Fruit fly (Drosophila melanogaster) whole organism, embryonic: ENCODE measurements around the gene CG9682.

Source experiments
- CG11398 ChIP-seq: fragments of 200-800 bp; sonication (Bioruptor generic); optimal IDR thresholded peaks from 2 replicates; lab custom pipeline; 2016; ENCODE audit warnings: missing biosample characterization, missing genetic modification characterization
- CG11456 ChIP-seq: fragments of 200-800 bp; sonication (Bioruptor generic); IDR thresholded peaks from 3 replicates; pipeline ENCODE4 v1.3.6; 2022; ENCODE audit warnings: missing biosample characterization, missing genetic modification characterization
- CG11695 ChIP-seq: fragments of 200-800 bp; sonication (Bioruptor generic); IDR thresholded peaks from 3 replicates; pipeline ENCODE4 v1.3.6; 2022; ENCODE audit warnings: missing biosample characterization, missing genetic modification characterization
- CG12219 ChIP-seq: fragments of 200-800 bp; sonication (Bioruptor generic); optimal IDR thresholded peaks from 3 replicates; lab custom pipeline; 2018; ENCODE audit warnings: missing biosample characterization, mild to moderate bottlenecking, missing genetic modification characterization
- CG1233 ChIP-seq: fragments of 200-800 bp; sonication (Bioruptor generic); optimal IDR thresholded peaks from 4 replicates; lab custom pipeline; 2018; ENCODE audit warnings: missing biosample characterization, mild to moderate bottlenecking, missing genetic modification characterization
- CG12659 ChIP-seq: fragments of 200-800 bp; sonication (Bioruptor generic); optimal IDR thresholded peaks from 3 replicates; lab custom pipeline; 2017; ENCODE audit warnings: mild to moderate bottlenecking, missing biosample characterization, missing genetic modification reagents, missing genetic modification characterization
- CG13624 ChIP-seq: fragments of 200-800 bp; sonication (Bioruptor generic); optimal IDR thresholded peaks from 2 replicates; lab custom pipeline; 2016; ENCODE audit warnings: missing biosample characterization, missing genetic modification characterization
- CG14050 ChIP-seq: fragments of 200-800 bp; sonication (Bioruptor generic); IDR thresholded peaks from 3 replicates; pipeline ENCODE4 v1.3.6; 2022; ENCODE audit warnings: missing biosample characterization, missing genetic modification characterization
- CG14965 ChIP-seq: fragments of 200-800 bp; sonication (Bioruptor generic); optimal IDR thresholded peaks from 2 replicates; lab custom pipeline; 2016; ENCODE audit warnings: missing biosample characterization, missing genetic modification characterization, borderline replicate concordance
- CG15011 ChIP-seq: fragments of 200-800 bp; sonication (Bioruptor generic); optimal IDR thresholded peaks from 3 replicates; lab custom pipeline; 2018; ENCODE audit warnings: missing biosample characterization, mild to moderate bottlenecking, missing genetic modification characterization
- CG1647 ChIP-seq: fragments of 200-800 bp; sonication (Bioruptor generic); optimal IDR thresholded peaks from 3 replicates; lab custom pipeline; 2016; ENCODE audit warnings: missing biosample characterization, missing genetic modification characterization
- CG17612 ChIP-seq: fragments of 200-800 bp; sonication (Bioruptor generic); IDR thresholded peaks from 2 replicates; pipeline ENCODE4 v1.3.6; 2022; ENCODE audit warnings: missing biosample characterization, missing genetic modification characterization
- CG18476 ChIP-seq: fragments of 200-800 bp; sonication (Bioruptor generic); optimal IDR thresholded peaks from 2 replicates; lab custom pipeline; 2016; ENCODE audit warnings: missing biosample characterization, mild to moderate bottlenecking, missing genetic modification characterization
- CG18599 ChIP-seq: fragments of 200-800 bp; sonication (Bioruptor generic); optimal IDR thresholded peaks from 3 replicates; lab custom pipeline; 2017; ENCODE audit warnings: missing biosample characterization, missing genetic modification characterization, mild to moderate bottlenecking, moderate library complexity, missing genetic modification reagents
- CG2120 ChIP-seq: fragments of 200-800 bp; sonication (Bioruptor generic); optimal IDR thresholded peaks from 3 replicates; lab custom pipeline; 2016; ENCODE audit warnings: missing biosample characterization, missing genetic modification characterization
- CG3995 ChIP-seq: fragments of 200-800 bp; sonication (Bioruptor generic); optimal IDR thresholded peaks from 3 replicates; lab custom pipeline; 2016; ENCODE audit warnings: missing biosample characterization, missing genetic modification characterization
- CG4404 ChIP-seq: fragments of 200-800 bp; sonication (Bioruptor generic); IDR thresholded peaks from 2 replicates; pipeline ENCODE4 v1.3.6; 2022; ENCODE audit warnings: missing biosample characterization, missing genetic modification characterization
- CG6654 ChIP-seq: fragments of 200-800 bp; sonication (Bioruptor generic); optimal IDR thresholded peaks from 2 replicates; lab custom pipeline; 2017; ENCODE audit warnings: missing biosample characterization, mild to moderate bottlenecking, missing genetic modification characterization
- CG7271 ChIP-seq: fragments of 200-800 bp; sonication (Bioruptor generic); optimal IDR thresholded peaks from 2 replicates; lab custom pipeline; 2018; ENCODE audit warnings: missing biosample characterization, mild to moderate bottlenecking, missing genetic modification characterization, moderate library complexity
- CG7786 ChIP-seq: fragments of 200-800 bp; sonication (Bioruptor generic); optimal IDR thresholded peaks from 2 replicates; lab custom pipeline; 2016; ENCODE audit warnings: missing biosample characterization, missing genetic modification characterization
- CHES-1-like ChIP-seq: fragments of 200-800 bp; sonication (Bioruptor generic); optimal IDR thresholded peaks from 2 replicates; lab custom pipeline; 2016; ENCODE audit warnings: missing biosample characterization, missing genetic modification characterization
- CoRest ChIP-seq: fragments of 200-800 bp; sonication (Bioruptor generic); optimal IDR thresholded peaks from 3 replicates; lab custom pipeline; 2018; ENCODE audit warnings: missing biosample characterization, mild to moderate bottlenecking, missing genetic modification characterization, moderate library complexity
- D19B ChIP-seq: fragments of 200-800 bp; sonication (Bioruptor generic); optimal IDR thresholded peaks from 2 replicates; lab custom pipeline; 2017; ENCODE audit warnings: missing biosample characterization, mild to moderate bottlenecking, missing genetic modification characterization
- Dad ChIP-seq: fragments of 200-800 bp; sonication (Bioruptor generic); optimal IDR thresholded peaks from 3 replicates; lab custom pipeline; 2016; ENCODE audit warnings: missing biosample characterization, missing genetic modification characterization
- Doc3 ChIP-seq: fragments of 200-800 bp; sonication (Bioruptor generic); IDR thresholded peaks from 3 replicates; pipeline ENCODE4 v1.3.6; 2022; ENCODE audit warnings: missing biosample characterization, missing genetic modification characterization; ENCODE audit not compliant: partially characterized antibody
- Fer3 ChIP-seq: fragments of 200-800 bp; sonication (Bioruptor generic); optimal IDR thresholded peaks from 2 replicates; lab custom pipeline; 2018; ENCODE audit warnings: missing biosample characterization, mild to moderate bottlenecking, missing genetic modification characterization, moderate library complexity
- HLH54F ChIP-seq: fragments of 200-800 bp; sonication (Bioruptor generic); optimal IDR thresholded peaks from 3 replicates; lab custom pipeline; 2016; ENCODE audit warnings: missing biosample characterization, missing genetic modification characterization
- HmgZ ChIP-seq: fragments of 200-800 bp; sonication (Bioruptor generic); optimal IDR thresholded peaks from 2 replicates; lab custom pipeline; 2018; ENCODE audit warnings: missing biosample characterization, mild to moderate bottlenecking, missing genetic modification characterization
- Hr51 ChIP-seq, 2 experiments: fragments of 200-800 bp; sonication (Bioruptor generic); optimal IDR thresholded peaks; 2 replicates in 1 of 2; 3 replicates in 1 of 2; lab custom pipeline; 2016 to 2018; ENCODE audit warnings: missing biosample characterization in 2 of 2, missing genetic modification characterization in 2 of 2, mild to moderate bottlenecking in 1 of 2, moderate library complexity in 1 of 2
- Hsf ChIP-seq: fragments of 200-800 bp; sonication (Bioruptor generic); optimal IDR thresholded peaks from 3 replicates; lab custom pipeline; 2016; ENCODE audit warnings: missing biosample characterization, missing genetic modification characterization
- NC2α ChIP-seq: fragments of 200-800 bp; sonication (Bioruptor generic); optimal IDR thresholded peaks from 2 replicates; lab custom pipeline; 2016; ENCODE audit warnings: missing biosample characterization, missing genetic modification characterization
- Rfx ChIP-seq: fragments of 200-800 bp; sonication (Bioruptor generic); IDR thresholded peaks from 2 replicates; pipeline ENCODE4 v1.3.6; 2022; ENCODE audit warnings: missing biosample characterization, missing genetic modification characterization
- TFAM ChIP-seq: fragments of 200-800 bp; sonication (Bioruptor generic); optimal IDR thresholded peaks from 2 replicates; lab custom pipeline; 2017; ENCODE audit warnings: missing biosample characterization, missing genetic modification characterization, inconsistent platforms
- Trl ChIP-seq, 3 experiments: fragments of >200 bp in 2 of 3; fragments of 200-800 bp in 1 of 3; sonication (Bioruptor generic) in 1 of 3; optimal IDR thresholded peaks; 2 replicates in 1 of 3; 3 replicates in 2 of 3; lab custom pipeline; 2016 to 2017; ENCODE audit warnings: missing biosample characterization in 1 of 3, missing genetic modification characterization in 1 of 3
- Xrp1 ChIP-seq: fragments of 200-800 bp; sonication (Bioruptor generic); IDR thresholded peaks from 2 replicates; pipeline ENCODE4 v1.3.6; 2022; ENCODE audit warnings: missing biosample characterization, missing genetic modification characterization
- ato ChIP-seq: fragments of 200-800 bp; sonication (Bioruptor generic); IDR thresholded peaks from 2 replicates; pipeline ENCODE4 v1.3.6; 2022; ENCODE audit warnings: missing biosample characterization, missing genetic modification characterization; ENCODE audit not compliant: partially characterized antibody
- dati ChIP-seq: fragments of 200-800 bp; sonication (Bioruptor generic); IDR thresholded peaks from 2 replicates; pipeline ENCODE4 v1.3.6; 2022; ENCODE audit warnings: missing biosample characterization, missing genetic modification characterization
- dimm ChIP-seq: fragments of 200-800 bp; sonication (Bioruptor generic); IDR thresholded peaks from 2 replicates; pipeline ENCODE4 v1.3.6; 2022; ENCODE audit warnings: missing biosample characterization, missing genetic modification characterization
- gem ChIP-seq: fragments of 200-800 bp; sonication (Bioruptor generic); optimal IDR thresholded peaks from 2 replicates; lab custom pipeline; 2019; ENCODE audit warnings: missing biosample characterization, mild to moderate bottlenecking, missing genetic modification characterization, moderate library complexity
- hkb ChIP-seq, 2 experiments: fragments of 200-800 bp in 1 of 2; fragments of >200 bp in 1 of 2; sonication (Bioruptor generic) in 1 of 2; IDR thresholded peaks in 1 of 2; optimal IDR thresholded peaks in 1 of 2; 2 replicates each; pipeline versions ENCODE4 v1.3.6 to Lab custom; 2017 to 2022; ENCODE audit warnings: missing biosample characterization in 1 of 2, missing genetic modification characterization in 1 of 2
- jigr1 ChIP-seq: fragments of 200-800 bp; sonication (Bioruptor generic); IDR thresholded peaks from 3 replicates; pipeline ENCODE4 v1.3.6; 2022; ENCODE audit warnings: missing biosample characterization, missing genetic modification characterization
- jumu ChIP-seq: fragments of 200-800 bp; sonication (Bioruptor generic); optimal IDR thresholded peaks from 3 replicates; lab custom pipeline; 2016; ENCODE audit warnings: missing biosample characterization, missing genetic modification characterization
- ro ChIP-seq: fragments of 200-800 bp; sonication (Bioruptor generic); IDR thresholded peaks from 2 replicates; pipeline ENCODE4 v1.3.6; 2022; ENCODE audit warnings: missing biosample characterization, missing genetic modification characterization
- salm ChIP-seq: fragments of 200-800 bp; sonication (Bioruptor generic); optimal IDR thresholded peaks from 2 replicates; lab custom pipeline; 2018; ENCODE audit warnings: missing biosample characterization, mild to moderate bottlenecking, missing genetic modification characterization
- sob ChIP-seq: fragments of 200-800 bp; sonication (Bioruptor generic); IDR thresholded peaks from 2 replicates; pipeline ENCODE4 v1.3.6; 2022; ENCODE audit warnings: missing biosample characterization, missing genetic modification characterization
- tap ChIP-seq: fragments of 200-800 bp; optimal IDR thresholded peaks from 3 replicates; lab custom pipeline; 2019; ENCODE audit warnings: missing biosample characterization, mild to moderate bottlenecking, missing genetic modification characterization, moderate library complexity
- usp ChIP-seq: fragments of >200 bp; optimal IDR thresholded peaks from 2 replicates; lab custom pipeline; 2017; ENCODE audit warnings: missing biosample characterization, missing genetic modification characterization
- zfh1 ChIP-seq: fragments of 200-800 bp; sonication (Bioruptor generic); IDR thresholded peaks from 3 replicates; pipeline ENCODE4 v1.3.6; 2022; ENCODE audit warnings: missing biosample characterization, missing genetic modification characterization

Gene CG9682

dm6 chr3R:30208766-30209484, 41.8 kb upstream of the CG9682 start, which contains the start of gene RpS7 (continued):
- no peak for TF ChIP-seq Trl (optimal IDR thresholded peaks at IDR 0.05; lab: Kevin White, UChicago)
- peak; percentile 24 for TF ChIP-seq Trl (GFP tag; optimal IDR thresholded peaks at IDR 0.05; lab: Kevin White, UChicago)
- TF ChIP-seq zfh1 (GFP tag; lab: Robert Waterston, UW) = peak; percentile 88
- TF ChIP-seq HLH54F (GFP tag; lab: Kevin White, UChicago) = peak; percentile 5
- TF ChIP-seq D19B (GFP tag; lab: Kevin White, UChicago) = peak; percentile 28
- TF ChIP-seq CG14050 (GFP tag; lab: Robert Waterston, UW) = peak; percentile 69
- peak; percentile 54 for TF ChIP-seq CG2120 (GFP tag; lab: Kevin White, UChicago)
- TF ChIP-seq hkb (optimal IDR thresholded peaks at IDR 0.05; lab: Kevin White, UChicago) = peak; percentile 36
- TF ChIP-seq hkb (GFP tag; IDR thresholded peaks at IDR 0.05; lab: Robert Waterston, UW) = peak; percentile 81
- peak; percentile 13 to 57 for TF ChIP-seq Hr51 (GFP tag; optimal IDR thresholded peaks at IDR 0.05; lab: Kevin White, UChicago)
- TF ChIP-seq jumu (GFP tag; lab: Kevin White, UChicago) = peak; percentile 34
- no peak for TF ChIP-seq CG17612 (GFP tag; lab: Robert Waterston, UW)
- peak; percentile 98 for TF ChIP-seq Doc3 (GFP tag; lab: Robert Waterston, UW)
- TF ChIP-seq Fer3 (tag; lab: Kevin White, UChicago) = peak; percentile 72
- no peak for TF ChIP-seq CG14965
- TF ChIP-seq NC2α (GFP tag; lab: Kevin White, UChicago) = no peak
- no peak for TF ChIP-seq usp (GFP tag; lab: Kevin White, UChicago)
- TF ChIP-seq ro (GFP tag; lab: Robert Waterston, UW) = no peak
- TF ChIP-seq CG13624 (GFP tag; lab: Kevin White, UChicago) = peak; percentile 44
- peak; percentile 62 for TF ChIP-seq tap (tag; lab: Kevin White, UChicago)
- peak; percentile 60 for TF ChIP-seq Hsf
- peak; percentile 63 for TF ChIP-seq CoRest (tag; lab: Kevin White, UChicago)
- TF ChIP-seq salm (tag; lab: Kevin White, UChicago) = peak; percentile 76
- TF ChIP-seq CG1233 (GFP tag; lab: Kevin White, UChicago) = peak; percentile 80
- TF ChIP-seq ato = peak; percentile 92
- TF ChIP-seq dati = no peak
- peak; percentile 39 for TF ChIP-seq CG6654 (GFP tag; lab: Kevin White, UChicago)
- no peak for TF ChIP-seq CG7786 (GFP tag; lab: Kevin White, UChicago)
- TF ChIP-seq CHES-1-like = peak; percentile 32
- TF ChIP-seq sob (GFP tag; lab: Robert Waterston, UW) = peak; percentile 79
- peak; percentile 84 for TF ChIP-seq Rfx
- TF ChIP-seq CG7271 (tag; lab: Kevin White, UChicago) = peak; percentile 74
- peak; percentile 91 for TF ChIP-seq CG11456 (GFP tag; lab: Robert Waterston, UW)
- TF ChIP-seq CG12219 (GFP tag; lab: Kevin White, UChicago) = peak; percentile 71
- TF ChIP-seq CG18476 (GFP tag; lab: Kevin White, UChicago) = peak; percentile 29
- no peak for TF ChIP-seq jigr1 (GFP tag; lab: Robert Waterston, UW)
- TF ChIP-seq gem (tag; lab: Kevin White, UChicago) = peak; percentile 45
- TF ChIP-seq CG3995 (GFP tag; lab: Kevin White, UChicago) = peak; percentile 36
- TF ChIP-seq CG4404 (GFP tag; lab: Robert Waterston, UW) = peak; percentile 28; the same call in 1 of the 2 replicates
- peak; percentile 35 for TF ChIP-seq CG15011
- TF ChIP-seq Dad (GFP tag; lab: Kevin White, UChicago) = peak; percentile 26
- TF ChIP-seq CG11695 = peak; percentile 79
- peak; percentile 49 for TF ChIP-seq CG18599
- peak; percentile 70 for TF ChIP-seq CG12659 (GFP tag; lab: Kevin White, UChicago)
- peak; percentile 30 for TF ChIP-seq CG1647 (GFP tag; lab: Kevin White, UChicago)
- TF ChIP-seq CG11398 = peak; percentile 41
- TF ChIP-seq HmgZ (tag; lab: Kevin White, UChicago) = peak; percentile 31
- TF ChIP-seq Xrp1 = peak; percentile 29; the same call in 1 of the 2 replicates
- peak; percentile 20 for TF ChIP-seq TFAM (GFP tag; lab: Kevin White, UChicago)
- peak; percentile 18; the same call in 1 of the 2 replicates for TF ChIP-seq dimm (GFP tag; lab: Robert Waterston, UW)
